Worm (Caenorhabditis elegans) whole organism, L4/young adult: ENCODE results near the gene F59A6.2.

ENCODE experiments used
- W03F9.2 ChIP-seq: fragments of 150-350 bp; optimal IDR thresholded peaks from 2 replicates; lab custom pipeline; 2014; ENCODE audit warnings: missing biosample characterization, missing genetic modification characterization
- dao-5 ChIP-seq: sonication (generic microtip); optimal IDR thresholded peaks from 2 replicates; lab custom pipeline; 2016; ENCODE audit warnings: missing genotype, missing genetic modification characterization, moderate library complexity, missing compliant biosample characterization
- him-1 ChIP-seq: sonication (generic microtip); optimal IDR thresholded peaks from 2 replicates; lab custom pipeline; 2016; ENCODE audit warnings: missing genotype, missing genetic modification reagents, missing genetic modification characterization, missing compliant biosample characterization

ce11 chrII:5004781-5005180 is 9.7 kb upstream of the F59A6.2 start, which contains the start of gene F59A6.4:
- TF ChIP-seq him-1 = no peak
- no peak for TF ChIP-seq dao-5 (tag; lab: Kevin White, UChicago)
- no peak for TF ChIP-seq W03F9.2 (tag; lab: Kevin White, UChicago)
